Worm (Caenorhabditis elegans): Measurements from ENCODE around the gene arrd-19.

- TF ChIP-seq tbx-11 (GFP tag; IDR thresholded peaks at IDR 0.05), result no peak
- no peak for TF ChIP-seq tbx-37 (GFP tag; conservative IDR thresholded peaks at IDR 0.05)
- no peak for TF ChIP-seq ama-1 (optimal IDR thresholded peaks at IDR 0.05)
- TF ChIP-seq ets-7 (tag; optimal IDR thresholded peaks at IDR 0.05), result no peak
- TF ChIP-seq hmbx-1 (tag; optimal IDR thresholded peaks at IDR 0.05), result no peak
- TF ChIP-seq flt-1 (GFP tag; IDR thresholded peaks at IDR 0.05), result no peak
- no peak for TF ChIP-seq ceh-36 (tag; optimal IDR thresholded peaks at IDR 0.05)
- TF ChIP-seq scrt-1 (GFP tag; IDR thresholded peaks at IDR 0.05), result no peak
These were observed at the start of gene arrd-19 for ce11 chrV:3315308-3315707.

Data from whole organism, early embryonic.